Worm (Caenorhabditis elegans) whole organism, L1 larva: Measurements from ENCODE around the gene tni-3.

Source experiments
- jun-1 ChIP-seq: fragments of 150-350 bp; optimal IDR thresholded peaks from 2 replicates; lab custom pipeline; 2014; ENCODE audit warnings: missing biosample characterization, missing genetic modification reagents, missing genetic modification characterization
- lsy-2 ChIP-seq, 2 experiments: fragments of 150-350 bp; optimal IDR thresholded peaks; 2 replicates each; lab custom pipeline; 2014; ENCODE audit warnings: missing biosample characterization in 2 of 2, missing genetic modification characterization in 2 of 2
- skn-1 ChIP-seq: fragments of 150-350 bp; optimal IDR thresholded peaks from 2 replicates; lab custom pipeline; 2014; ENCODE audit warnings: missing biosample characterization, missing genetic modification characterization
- unc-30 ChIP-seq: sonication (generic microtip); optimal IDR thresholded peaks from 2 replicates; lab custom pipeline; 2017; ENCODE audit warnings: missing biosample characterization, missing genetic modification characterization
- unc-98 ChIP-seq: fragments of 200-800 bp; sonication (Bioruptor generic); IDR thresholded peaks from 2 replicates; pipeline ENCODE4 v1.3.6; 2022; ENCODE audit warnings: missing genetic modification characterization, missing compliant biosample characterization

DNA sequence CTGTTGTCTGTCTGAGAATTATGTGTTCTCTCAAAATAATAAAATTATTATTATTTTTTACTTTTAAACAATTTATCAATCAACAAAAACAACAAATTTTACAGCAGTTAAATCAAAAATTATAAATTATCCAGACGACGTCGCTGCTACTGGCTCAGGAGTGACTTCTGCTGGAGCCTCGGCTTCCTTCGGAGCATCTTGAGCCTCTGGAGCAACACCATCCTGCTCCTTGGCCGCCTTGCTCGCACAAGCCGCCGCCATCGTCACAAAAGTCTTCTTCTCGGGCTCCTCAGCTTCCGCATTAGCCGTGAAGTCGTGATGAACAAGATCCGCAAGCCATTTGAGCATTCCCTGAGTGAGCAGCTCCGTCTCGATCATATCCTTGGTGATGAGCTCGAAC lies 42.2 kb downstream of the tni-3 start:
- TF ChIP-seq jun-1 = no peak
- no peak for TF ChIP-seq unc-98 (GFP tag; lab: Robert Waterston, UW)
- TF ChIP-seq unc-30 (tag; lab: Kevin White, UChicago) = no peak
- no peak for TF ChIP-seq skn-1 (tag; lab: Kevin White, UChicago)
- no peak for TF ChIP-seq lsy-2 (tag; optimal IDR thresholded peaks at IDR 0.05; lab: Kevin White, UChicago)
